Worm (Caenorhabditis elegans): ENCODE data around the gene F35B12.10.
A peak's percentile ranks its signal among the peaks of the same experiment; 100 is the strongest.

DNA sequence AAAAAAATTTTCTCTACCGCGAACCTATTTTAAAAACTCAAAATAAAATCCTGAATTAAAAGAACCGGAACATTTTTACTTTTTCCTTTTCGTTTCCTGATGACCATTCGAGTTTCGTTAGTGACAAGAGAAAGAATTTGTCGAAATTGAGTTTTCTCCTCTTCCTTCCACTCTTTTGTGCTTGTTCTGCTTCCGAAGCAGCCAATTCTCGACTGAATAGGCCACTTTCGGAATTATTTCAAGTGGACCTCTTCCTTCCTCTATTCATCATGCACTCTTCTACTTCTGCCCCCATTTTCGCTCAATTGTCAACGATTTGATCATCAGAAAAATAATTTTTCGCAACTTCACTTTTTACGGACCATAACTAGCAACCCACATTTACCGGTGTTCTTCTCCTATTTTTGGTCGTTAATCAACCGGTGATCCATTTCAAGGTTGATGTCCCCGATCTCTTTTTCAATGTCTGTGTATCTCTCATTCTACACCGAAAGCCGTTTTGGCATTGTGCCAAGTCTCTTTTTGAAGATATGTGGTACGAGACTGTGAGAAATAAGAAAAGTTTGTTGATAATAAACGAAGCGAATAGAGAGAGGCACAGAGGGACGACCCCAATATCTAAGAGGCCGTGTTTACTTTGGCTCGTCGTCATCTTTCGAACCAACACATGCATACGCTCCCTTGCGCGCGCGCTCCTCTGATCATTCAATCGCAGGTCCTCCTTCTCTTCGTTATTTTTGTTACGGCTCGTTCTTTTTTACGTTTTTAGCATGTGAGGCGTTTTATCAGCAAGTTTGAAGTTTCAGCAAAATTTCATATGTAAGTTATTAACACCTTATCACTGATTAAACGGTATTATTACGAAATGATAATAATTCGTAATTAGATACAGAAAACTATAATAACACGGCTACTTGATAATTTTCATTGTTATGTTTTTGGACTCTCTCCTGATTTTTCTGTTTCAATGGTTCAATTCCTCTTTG is 45.8 kb upstream of the F35B12.10 start:
- no peak for TF ChIP-seq snpc-4 (tag; optimal IDR thresholded peaks at IDR 0.05)
- no peak for TF ChIP-seq unc-39 (tag; optimal IDR thresholded peaks at IDR 0.05)
- TF ChIP-seq ceh-44 (GFP tag; IDR thresholded peaks at IDR 0.05): no peak
- no peak for TF ChIP-seq mep-1 (tag; optimal IDR thresholded peaks at IDR 0.05)
- TF ChIP-seq R02D3.7 (tag; optimal IDR thresholded peaks at IDR 0.05): no peak
- no peak for TF ChIP-seq arid-1 (GFP tag; conservative IDR thresholded peaks at IDR 0.05)
- no peak for TF ChIP-seq nhr-237 (tag; optimal IDR thresholded peaks at IDR 0.05)
- peak; percentile 78 for TF ChIP-seq fkh-10 (GFP tag; optimal IDR thresholded peaks at IDR 0.05)
- TF ChIP-seq pha-4 (GFP tag; IDR thresholded peaks at IDR 0.05): no peak
- peak; percentile 84 for TF ChIP-seq pha-4 (tag; optimal IDR thresholded peaks at IDR 0.05)

All from whole organism, L4 larva.